Fruit fly (Drosophila melanogaster): ENCODE data around the gene fwe.

fwe gene

DNA sequence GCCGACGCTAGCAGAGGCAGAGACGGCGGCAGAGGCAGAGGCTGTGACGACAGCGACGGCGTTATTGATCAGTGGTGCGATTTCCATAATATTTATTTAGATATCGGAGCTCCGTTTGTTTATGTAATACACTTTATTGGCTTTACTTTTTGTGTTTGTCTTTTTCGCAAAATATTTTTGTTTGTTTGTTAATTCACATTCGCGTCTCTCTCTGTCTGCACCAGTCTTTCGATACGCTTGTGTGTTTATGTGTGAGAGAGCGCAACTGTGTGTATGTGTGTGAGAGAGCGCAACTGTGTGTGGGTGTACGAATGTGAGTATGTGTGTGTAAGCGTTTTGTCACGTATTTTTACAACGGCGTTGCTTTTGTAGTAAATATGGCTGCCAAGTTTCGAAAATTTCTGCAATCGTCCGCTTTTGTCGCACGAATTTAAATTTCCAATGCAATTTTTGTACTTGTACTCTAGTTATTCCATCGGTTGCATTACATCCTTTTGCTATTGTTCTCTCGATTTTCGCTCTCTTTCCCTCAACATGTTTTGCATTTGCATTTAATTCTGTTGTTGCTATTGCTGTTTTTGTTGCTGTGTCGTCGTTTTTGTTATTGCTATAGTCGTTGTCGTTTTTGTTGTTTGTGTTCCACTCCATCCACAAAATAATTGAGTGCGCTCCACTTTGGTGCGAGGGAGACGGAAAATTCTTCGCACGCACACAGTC, 9.4 kb upstream of the fwe start (continued):
- TF ChIP-seq CG6163 (GFP tag; IDR thresholded peaks at IDR 0.05) (peak; percentile 78), CG6808 (GFP tag; optimal IDR thresholded peaks at IDR 0.05) (no peak), dac (GFP tag; optimal IDR thresholded peaks at IDR 0.05) (no peak), CG16779 (tag; optimal IDR thresholded peaks at IDR 0.05) (peak; percentile 51), CG3032 (tag; optimal IDR thresholded peaks at IDR 0.05) (no peak), Eip78C (GFP tag) (peak; percentile 76), CG4318 (GFP tag; optimal IDR thresholded peaks at IDR 0.05) (no peak), net (GFP tag; optimal IDR thresholded peaks at IDR 0.05) (peak; percentile 45), CG11294 (GFP tag; IDR thresholded peaks at IDR 0.05) (no peak), cyc (GFP tag; optimal IDR thresholded peaks at IDR 0.05) (no peak), Met (GFP tag; optimal IDR thresholded peaks at IDR 0.05) (peak; percentile 21), Hr38 (GFP tag; optimal IDR thresholded peaks at IDR 0.05) (no peak), CG7368 (GFP tag; optimal IDR thresholded peaks at IDR 0.05) (peak; percentile 3), achi (GFP tag; optimal IDR thresholded peaks at IDR 0.05) (no peak), CG11762 (GFP tag; optimal IDR thresholded peaks at IDR 0.05; ENCODE audit: insufficient read depth) (no peak), fd85E (GFP tag; optimal IDR thresholded peaks at IDR 0.05) (peak; percentile 37), acj6 (GFP tag; optimal IDR thresholded peaks at IDR 0.05) (no peak), Hr39 (GFP tag; optimal IDR thresholded peaks at IDR 0.05) (no peak), CG6276 (GFP tag; optimal IDR thresholded peaks at IDR 0.05) (peak; percentile 28), lz (GFP tag; optimal IDR thresholded peaks at IDR 0.05) (no peak), Sox15 (GFP tag; optimal IDR thresholded peaks at IDR 0.05) (no peak)

DNA sequence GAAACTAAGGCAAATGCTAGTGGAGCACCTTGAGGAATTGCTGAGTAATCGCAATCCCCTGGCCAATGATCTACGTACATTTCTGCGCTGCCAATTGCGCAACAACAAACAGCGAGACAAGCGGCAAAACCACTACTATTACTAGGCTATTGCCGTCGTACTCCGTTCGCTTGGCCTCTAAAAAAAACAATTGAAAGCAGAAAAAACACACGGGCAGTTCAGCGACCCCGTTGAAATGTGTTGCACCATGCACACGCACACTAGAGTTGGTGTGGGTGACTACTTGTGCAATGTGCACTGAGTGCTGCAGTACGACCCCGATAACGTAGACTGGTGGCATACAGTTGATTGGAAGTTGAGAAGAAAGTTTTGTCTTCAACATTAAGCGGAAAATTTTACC, 8.3 kb upstream of the fwe start:
- no peak for TF ChIP-seq Ets21C (GFP tag; optimal IDR thresholded peaks at IDR 0.05)
- no peak for TF ChIP-seq cyc (GFP tag; optimal IDR thresholded peaks at IDR 0.05)
- no peak for TF ChIP-seq CG6792 (GFP tag; optimal IDR thresholded peaks at IDR 0.05)
- peak; percentile 56 for TF ChIP-seq vri (GFP tag; optimal IDR thresholded peaks at IDR 0.05)
- no peak for TF ChIP-seq acj6 (GFP tag; optimal IDR thresholded peaks at IDR 0.05)
- no peak for TF ChIP-seq CG6808 (GFP tag; optimal IDR thresholded peaks at IDR 0.05)
- TF ChIP-seq CG6276 (GFP tag; optimal IDR thresholded peaks at IDR 0.05): peak; percentile 16
- peak; percentile 54; the same call in 2 of the 3 replicates for TF ChIP-seq CG6163 (GFP tag; IDR thresholded peaks at IDR 0.05)
- peak; percentile 24 for TF ChIP-seq CG32006 (GFP tag; optimal IDR thresholded peaks at IDR 0.05)
- TF ChIP-seq CG4318 (GFP tag; optimal IDR thresholded peaks at IDR 0.05): no peak
- TF ChIP-seq CG1621 (tag; optimal IDR thresholded peaks at IDR 0.05): no peak
- peak; percentile 23 for TF ChIP-seq Eip75B (GFP tag; optimal IDR thresholded peaks at IDR 0.05)
- TF ChIP-seq Met (GFP tag; optimal IDR thresholded peaks at IDR 0.05): no peak
- no peak for TF ChIP-seq Blimp-1 (GFP tag; optimal IDR thresholded peaks at IDR 0.05)
- no peak for TF ChIP-seq Ets96B (tag; optimal IDR thresholded peaks at IDR 0.05)
- TF ChIP-seq Gug (GFP tag; IDR thresholded peaks at IDR 0.05): peak; percentile 49; the same call in 1 of the 2 replicates
- no peak for TF ChIP-seq CG31627 (GFP tag; optimal IDR thresholded peaks at IDR 0.05)
- TF ChIP-seq CG10669 (GFP tag; optimal IDR thresholded peaks at IDR 0.05): no peak
- TF ChIP-seq CG15336 (GFP tag; IDR thresholded peaks at IDR 0.05): peak; percentile 40; the same call in 1 of the 2 replicates
- TF ChIP-seq spab (GFP tag; optimal IDR thresholded peaks at IDR 0.05): no peak
- no peak for TF ChIP-seq CG34406 (GFP tag; optimal IDR thresholded peaks at IDR 0.05)
- no peak for TF ChIP-seq CG9139 (GFP tag; optimal IDR thresholded peaks at IDR 0.05)
- no peak for TF ChIP-seq Sox14 (GFP tag; optimal IDR thresholded peaks at IDR 0.05)
- peak; percentile 38; the same call in 1 of the 3 replicates for TF ChIP-seq CG8119 (GFP tag; IDR thresholded peaks at IDR 0.05)
- TF ChIP-seq Smox (GFP tag; optimal IDR thresholded peaks at IDR 0.05): no peak
- TF ChIP-seq esn (GFP tag; optimal IDR thresholded peaks at IDR 0.05): no peak
- TF ChIP-seq CG3919 (GFP tag; optimal IDR thresholded peaks at IDR 0.05): no peak
- peak; percentile 18 for TF ChIP-seq net (GFP tag; optimal IDR thresholded peaks at IDR 0.05)
- no peak for TF ChIP-seq fd59A (GFP tag; optimal IDR thresholded peaks at IDR 0.05)
- TF ChIP-seq Lpt (GFP tag; optimal IDR thresholded peaks at IDR 0.05): peak; percentile 68
- TF ChIP-seq salr (GFP tag; optimal IDR thresholded peaks at IDR 0.05): peak in 1 of 2 experiments; percentile 6
- TF ChIP-seq eg (GFP tag; IDR thresholded peaks at IDR 0.05): peak; percentile 59; the same call in 1 of the 3 replicates
- TF ChIP-seq fkh (GFP tag; optimal IDR thresholded peaks at IDR 0.05): no peak
- TF ChIP-seq ss (GFP tag; optimal IDR thresholded peaks at IDR 0.05): peak in 1 of 2 experiments; percentile 0
- TF ChIP-seq topi (GFP tag; optimal IDR thresholded peaks at IDR 0.05): no peak
- TF ChIP-seq CG11762 (GFP tag; optimal IDR thresholded peaks at IDR 0.05; ENCODE audit: insufficient read depth): no peak

Measured in whole organism, prepupa.